Fruit fly (Drosophila melanogaster): ENCODE results near the gene Csas.

dm6 chr3L:20005033-20005782, 16.4 kb upstream of the Csas start, which contains the start of gene kug:
- TF ChIP-seq woc (GFP tag; optimal IDR thresholded peaks at IDR 0.05) (no peak), br (GFP tag; optimal IDR thresholded peaks at IDR 0.05) (no peak)

Data from whole organism, wandering third instar larva.